Worm (Caenorhabditis elegans) whole organism, L2 larva: Measurements from ENCODE around the gene Y39A1C.1.

ENCODE experiments used
- R02D3.7 ChIP-seq: fragments of 150-350 bp; optimal IDR thresholded peaks from 2 replicates; lab custom pipeline; 2014; ENCODE audit warnings: missing biosample characterization, missing genetic modification characterization
- elt-1 ChIP-seq: fragments of 150-350 bp; optimal IDR thresholded peaks from 2 replicates; lab custom pipeline; 2014; ENCODE audit warnings: missing biosample characterization, missing genetic modification characterization
- lin-13 ChIP-seq: fragments of 150-350 bp; optimal IDR thresholded peaks from 2 replicates; lab custom pipeline; 2014; ENCODE audit warnings: missing biosample characterization, missing genetic modification reagents, missing genetic modification characterization
- mbf-1 ChIP-seq: sonication (generic microtip); optimal IDR thresholded peaks from 2 replicates; lab custom pipeline; 2017; ENCODE audit warnings: missing biosample characterization, missing genetic modification characterization
- nhr-11 ChIP-seq: fragments of 150-350 bp; optimal IDR thresholded peaks from 2 replicates; lab custom pipeline; 2014; ENCODE audit warnings: missing biosample characterization, missing genetic modification characterization
- nhr-23 ChIP-seq: fragments of 150-350 bp; optimal IDR thresholded peaks from 2 replicates; lab custom pipeline; 2014; ENCODE audit warnings: missing biosample characterization, missing genetic modification reagents, missing genetic modification characterization
- unc-62 ChIP-seq: fragments of 150-350 bp; optimal IDR thresholded peaks from 2 replicates; lab custom pipeline; 2014; ENCODE audit warnings: missing biosample characterization, missing genetic modification reagents, missing genetic modification characterization

- TF ChIP-seq unc-62 = no peak
- no peak for TF ChIP-seq mbf-1 (tag; lab: Kevin White, UChicago)
- no peak for TF ChIP-seq nhr-11 (tag; lab: Kevin White, UChicago)
- no peak for TF ChIP-seq nhr-23 (tag; lab: Kevin White, UChicago)
- no peak for TF ChIP-seq R02D3.7
- no peak for TF ChIP-seq lin-13
- TF ChIP-seq elt-1 = no peak
Measured at ce11 chrIII:10825088-10825487, 30.2 kb upstream of the Y39A1C.1 start.
